Worm (Caenorhabditis elegans) whole organism, L3 larva: ENCODE measurements around the gene C50F4.16.

Source experiments
- egl-27 ChIP-seq: sonication (generic microtip); optimal IDR thresholded peaks from 4 replicates; lab custom pipeline; 2017; ENCODE audit warnings: missing biosample characterization, missing genetic modification reagents, missing genetic modification characterization
- elt-1 ChIP-seq: fragments of 150-350 bp; optimal IDR thresholded peaks from 2 replicates; lab custom pipeline; 2014; ENCODE audit warnings: missing biosample characterization, missing genetic modification characterization
- elt-2 ChIP-seq: sonication (generic microtip); optimal IDR thresholded peaks from 2 replicates; lab custom pipeline; 2016; ENCODE audit warnings: missing genetic modification reagents, mild to moderate bottlenecking, missing genetic modification characterization, missing compliant biosample characterization
- fkh-10 ChIP-seq: sonication (generic microtip); optimal IDR thresholded peaks from 2 replicates; lab custom pipeline; 2017; ENCODE audit warnings: missing biosample characterization, missing genetic modification reagents, missing genetic modification characterization
- mdl-1 ChIP-seq: fragments of 150-350 bp; optimal IDR thresholded peaks from 2 replicates; lab custom pipeline; 2014; ENCODE audit warnings: missing biosample characterization, missing genetic modification characterization
- nfya-1 ChIP-seq: sonication (generic microtip); optimal IDR thresholded peaks from 2 replicates; lab custom pipeline; 2017; ENCODE audit warnings: missing genetic modification characterization, mild to moderate bottlenecking, missing compliant biosample characterization, antibody characterized with exemption, moderate library complexity; ENCODE audit not compliant: insufficient read depth
- snpc-4 ChIP-seq: fragments of 150-350 bp; optimal IDR thresholded peaks from 2 replicates; lab custom pipeline; 2014; ENCODE audit warnings: missing biosample characterization, missing genetic modification characterization
- unc-62 ChIP-seq: fragments of 150-350 bp; sonication (generic microtip); optimal IDR thresholded peaks from 4 replicates; lab custom pipeline; 2014; ENCODE audit warnings: missing biosample characterization, missing genetic modification reagents, missing genetic modification characterization

- TF ChIP-seq mdl-1: no peak
- peak; percentile 36 for TF ChIP-seq snpc-4
- peak; percentile 82 for TF ChIP-seq nfya-1
- peak; percentile 47 for TF ChIP-seq elt-2 (tag; lab: Kevin White, UChicago)
- peak; percentile 12 for TF ChIP-seq unc-62
- TF ChIP-seq egl-27: no peak
- TF ChIP-seq fkh-10: no peak
- no peak for TF ChIP-seq elt-1 (tag; lab: Kevin White, UChicago)
Measured at ce11 chrV:9544176-9544632, 2.8 kb upstream of the C50F4.16 start, which contains the start of gene mdf-1.
